Fruit fly (Drosophila melanogaster) Kc167 (cell line): Measurements from ENCODE around the gene CG5445.

Experiments used
- Myc ChIP-seq: fragments of >200 bp; optimal IDR thresholded peaks from 2 replicates; lab custom pipeline; 2017; ENCODE audit warnings: missing external identifiers
- Sin3A ChIP-seq: fragments of >200 bp; optimal IDR thresholded peaks from 2 replicates; lab custom pipeline; 2018; ENCODE audit warnings: missing external identifiers
- h ChIP-seq: fragments of >200 bp; optimal IDR thresholded peaks from 3 replicates; lab custom pipeline; 2018; ENCODE audit warnings: missing external identifiers
- insv ChIP-seq: fragments of >200 bp; optimal IDR thresholded peaks from 3 replicates; lab custom pipeline; 2018; ENCODE audit warnings: missing external identifiers
- psq ChIP-seq: fragments of >200 bp; optimal IDR thresholded peaks from 2 replicates; lab custom pipeline; 2017; ENCODE audit warnings: missing external identifiers
- ttk ChIP-seq: sonication (Bioruptor generic); optimal IDR thresholded peaks from 2 replicates; lab custom pipeline; 2017; ENCODE audit warnings: missing external identifiers

Gene CG5445

DNA sequence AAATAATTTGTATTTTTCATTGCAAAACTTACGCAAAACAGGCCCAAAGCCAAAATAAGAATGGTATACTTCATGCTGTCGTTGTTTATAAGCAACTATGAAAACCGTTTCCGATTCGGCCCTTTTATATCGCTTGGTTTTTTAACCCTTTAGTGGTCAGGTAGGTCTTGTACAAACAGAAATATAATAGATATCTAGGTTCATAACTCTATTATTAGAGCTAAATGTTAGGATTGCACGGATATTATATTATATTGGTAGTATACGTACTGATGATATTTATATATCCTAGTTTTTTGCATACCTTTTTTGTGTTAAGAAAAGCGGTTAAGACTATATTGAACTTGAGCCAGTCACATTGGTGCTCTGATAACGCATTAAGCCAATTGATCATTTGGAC is 2.1 kb downstream of the CG5445 start, which contains the start of gene CG8661:
TSS of gene CG8661 (minus strand) at position 101 of the 400 bp plus-strand sequence.
- TF ChIP-seq psq: no peak

DNA sequence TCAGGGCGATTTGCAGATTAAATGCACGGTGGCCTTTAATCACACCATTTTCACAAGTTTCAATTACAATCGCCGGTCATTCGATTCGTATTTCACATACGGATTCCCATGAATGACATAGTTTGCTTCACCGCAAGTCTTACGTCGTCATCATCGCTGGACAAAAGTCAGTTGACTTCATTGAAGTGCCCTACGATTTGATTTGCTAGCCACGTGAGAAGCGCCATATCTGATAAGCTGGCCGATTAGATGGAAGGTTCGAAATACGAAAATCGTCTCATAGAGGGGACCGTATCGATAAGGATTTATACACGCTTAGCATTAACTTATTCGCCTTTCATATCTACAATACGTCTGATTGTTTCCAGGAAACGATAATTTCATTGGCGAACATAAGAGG is 2.8 kb downstream of the CG5445 start:
- TF ChIP-seq psq (no peak), ttk (lab: Kevin White, UChicago) (no peak), Myc (no peak), h (lab: Kevin White, UChicago) (no peak), insv (lab: Kevin White, UChicago) (no peak), Sin3A (no peak)

DNA sequence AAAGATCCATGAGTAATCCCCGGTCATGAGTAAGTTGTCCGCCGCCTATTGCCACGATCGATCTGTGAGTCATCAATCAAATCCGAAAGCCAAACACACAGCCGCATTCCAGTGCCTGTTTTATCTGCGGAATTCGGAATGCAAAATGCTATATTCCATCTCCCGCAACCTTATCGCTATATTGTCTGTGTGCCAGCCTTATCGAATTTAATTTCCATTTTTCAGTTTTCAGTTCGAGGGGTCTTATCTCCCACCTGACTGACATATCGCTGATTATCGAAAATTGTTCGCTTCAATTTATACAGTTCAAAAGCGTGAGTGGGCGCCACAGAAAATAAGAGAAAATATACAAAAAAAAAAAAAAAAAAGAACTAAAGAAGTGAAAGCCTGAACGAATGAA is 6.9 kb downstream of the CG5445 start:
- no peak for TF ChIP-seq psq
- TF ChIP-seq ttk (lab: Kevin White, UChicago): no peak
- TF ChIP-seq insv (lab: Kevin White, UChicago): no peak
- TF ChIP-seq Sin3A: no peak
- TF ChIP-seq Myc: no peak
- TF ChIP-seq h (lab: Kevin White, UChicago): no peak

DNA sequence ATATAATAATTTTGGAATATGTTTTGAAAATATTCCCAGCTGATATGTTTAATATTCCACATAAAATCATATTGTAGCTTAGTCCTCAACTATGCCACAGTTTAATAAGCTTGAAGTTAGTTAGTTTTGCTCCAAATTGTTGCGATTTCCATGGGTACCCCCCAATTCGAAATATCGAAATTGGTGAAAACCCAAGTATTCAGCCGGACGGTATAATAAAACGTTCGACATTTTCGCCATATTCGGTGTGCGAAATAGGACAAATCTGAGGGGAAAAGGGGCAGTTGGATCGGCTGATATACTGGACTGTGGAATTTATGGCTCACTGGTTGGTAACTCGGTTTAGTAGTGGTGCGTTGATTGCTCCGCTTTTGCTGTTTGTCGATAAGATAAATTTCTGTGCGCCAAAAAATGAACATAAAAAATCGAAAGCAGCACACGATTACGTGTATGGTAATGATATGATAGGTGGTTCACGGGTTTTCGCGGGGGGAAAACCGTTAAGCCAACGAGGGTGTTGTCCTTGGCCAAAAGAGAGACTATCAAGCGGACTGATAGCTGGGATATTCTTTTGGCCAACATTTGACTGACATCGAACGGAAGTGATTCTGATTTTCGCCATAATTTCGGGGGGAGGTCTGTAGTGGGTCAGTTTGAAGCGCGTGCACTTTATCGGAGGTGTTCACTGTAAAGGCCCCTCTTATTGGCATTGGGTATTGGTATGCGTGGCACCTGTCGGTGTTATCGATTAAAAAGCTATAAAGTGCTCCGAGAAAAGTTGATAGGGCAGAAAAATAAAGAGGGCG is 8.1 kb downstream of the CG5445 start:
- TF ChIP-seq insv (lab: Kevin White, UChicago) (no peak), psq (no peak), Sin3A (no peak), Myc (no peak), h (lab: Kevin White, UChicago) (no peak), ttk (lab: Kevin White, UChicago) (no peak)

DNA sequence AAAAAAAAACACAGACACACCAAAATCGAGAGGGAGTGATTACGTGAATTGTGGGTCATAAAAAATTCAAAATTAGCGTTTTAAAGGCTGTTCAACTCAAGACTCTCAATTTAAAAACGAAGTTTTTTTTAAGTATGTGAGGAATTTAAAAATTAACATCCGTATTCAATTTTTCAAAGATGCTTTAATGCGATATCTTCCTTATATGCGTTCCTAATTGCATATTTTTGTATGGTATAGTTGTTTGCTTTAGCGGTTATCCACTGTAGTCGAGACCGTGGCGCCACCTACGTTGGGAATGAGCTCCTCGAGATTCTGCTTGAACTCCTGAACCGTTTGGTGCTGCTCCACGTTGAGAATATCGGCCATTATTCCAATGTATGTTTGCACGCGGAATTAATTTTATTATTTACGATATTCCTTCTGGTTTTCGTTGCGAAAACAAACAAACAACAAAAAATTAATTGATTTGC is 8.7 kb downstream of the CG5445 start:
- TF ChIP-seq ttk (lab: Kevin White, UChicago): no peak
- TF ChIP-seq Sin3A: no peak
- no peak for TF ChIP-seq insv (lab: Kevin White, UChicago)
- TF ChIP-seq psq: no peak
- TF ChIP-seq Myc: no peak
- no peak for TF ChIP-seq h (lab: Kevin White, UChicago)

DNA sequence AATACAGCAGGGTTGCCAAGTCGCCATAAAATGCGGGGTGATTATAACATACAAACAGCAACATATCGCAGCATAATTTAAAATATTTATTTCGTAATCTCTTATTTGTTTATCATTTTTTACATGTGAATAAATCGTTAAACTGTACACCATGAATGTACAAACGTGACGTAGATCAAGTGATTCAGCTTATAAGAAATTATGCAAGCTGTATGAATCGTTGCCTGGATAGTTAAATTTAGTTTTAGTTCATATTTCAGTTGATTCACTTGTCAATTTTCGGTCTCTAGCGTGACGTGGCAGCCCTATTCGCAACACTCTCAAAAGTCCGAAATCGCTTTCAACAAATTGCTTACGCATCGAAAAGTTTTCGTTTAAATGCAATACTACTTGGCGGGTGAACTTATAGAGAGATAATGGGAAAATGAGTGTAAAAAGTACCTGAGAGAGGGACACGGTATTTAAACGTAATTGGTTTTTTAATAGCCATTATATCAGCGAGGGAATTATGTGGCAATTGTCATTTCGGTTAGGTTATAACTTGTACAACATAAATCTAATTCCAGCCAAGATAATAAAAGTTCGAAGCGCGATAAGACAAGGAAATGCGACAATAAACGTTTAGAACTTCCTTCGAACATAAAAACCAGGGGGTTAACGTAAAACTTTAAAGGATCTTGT is 9.9 kb downstream of the CG5445 start:
- TF ChIP-seq Myc: no peak
- no peak for TF ChIP-seq insv (lab: Kevin White, UChicago)
- no peak for TF ChIP-seq psq
- TF ChIP-seq Sin3A: no peak
- TF ChIP-seq h (lab: Kevin White, UChicago): no peak
- no peak for TF ChIP-seq ttk (lab: Kevin White, UChicago)

DNA sequence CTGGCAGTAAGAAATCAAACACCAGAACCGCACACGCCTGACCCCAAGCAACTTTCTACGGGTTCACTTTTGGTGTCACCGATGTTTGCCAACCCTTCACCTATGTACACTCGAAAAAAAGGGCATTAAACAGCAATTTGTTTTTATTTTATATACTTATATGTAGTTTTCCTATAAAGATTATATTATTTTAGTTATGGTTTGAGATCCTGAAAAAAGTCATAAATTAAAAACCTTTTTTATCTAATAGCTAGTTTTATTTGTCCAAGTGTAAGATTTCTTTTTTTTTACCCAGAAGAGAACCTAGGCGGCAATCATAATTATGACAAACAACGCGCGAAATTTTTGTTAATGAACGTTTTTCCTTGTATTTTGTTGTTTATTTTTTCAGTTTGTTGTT is 11.1 kb downstream of the CG5445 start:
- no peak for TF ChIP-seq insv (lab: Kevin White, UChicago)
- TF ChIP-seq ttk (lab: Kevin White, UChicago): no peak
- TF ChIP-seq Sin3A: no peak
- no peak for TF ChIP-seq h (lab: Kevin White, UChicago)

DNA sequence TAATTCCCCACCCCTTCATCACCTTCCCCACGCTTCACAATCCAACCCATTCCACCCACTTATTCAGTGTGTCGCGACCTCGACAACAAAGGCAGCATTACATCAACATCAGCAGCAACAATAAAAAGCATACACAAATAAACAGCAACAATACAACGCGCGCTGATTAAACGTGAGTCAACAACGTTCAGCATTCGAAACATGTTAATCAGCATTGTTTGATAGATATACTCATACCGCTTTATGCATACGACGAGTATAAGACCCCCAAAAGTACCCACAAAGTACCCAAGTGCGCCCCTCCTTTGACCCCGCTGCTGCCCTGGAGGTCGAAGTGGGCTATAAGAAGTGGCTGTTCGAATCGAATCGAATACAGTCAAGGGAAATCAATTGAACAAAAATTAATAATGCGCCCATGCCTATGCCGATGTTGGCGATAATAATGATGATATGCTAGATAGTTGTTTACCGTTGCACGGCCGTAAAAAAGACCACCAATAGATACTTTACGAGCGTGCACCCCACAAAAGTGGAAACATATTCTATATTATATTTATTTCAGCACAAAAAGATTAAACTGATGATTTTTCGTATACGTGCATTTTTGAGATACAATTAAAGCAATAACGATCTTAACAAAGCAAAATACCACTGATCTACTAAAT is 12.0 kb downstream of the CG5445 start:
- TF ChIP-seq Sin3A (no peak), insv (lab: Kevin White, UChicago) (no peak), ttk (lab: Kevin White, UChicago) (no peak), psq (no peak), Myc (no peak), h (lab: Kevin White, UChicago) (no peak)

DNA sequence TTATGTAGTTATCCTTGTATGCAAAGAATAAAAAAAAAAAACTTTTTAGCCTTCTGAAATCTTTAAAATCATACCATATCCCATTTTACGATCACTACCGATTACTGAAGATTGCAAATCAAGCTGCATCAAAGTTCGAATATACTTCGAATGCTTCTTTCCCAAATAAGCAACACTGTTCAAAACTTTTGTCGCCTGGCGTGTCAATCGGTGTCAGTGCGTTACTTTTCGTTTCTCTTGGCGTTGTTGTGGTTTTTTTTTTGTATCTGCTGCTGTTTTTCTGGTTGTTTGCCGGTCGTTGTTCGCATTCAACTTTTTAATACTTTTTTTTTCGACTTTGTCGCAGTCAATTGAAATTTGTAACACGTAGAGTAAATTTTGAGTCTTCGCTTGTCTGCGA is 12.7 kb downstream of the CG5445 start:
- no peak for TF ChIP-seq insv (lab: Kevin White, UChicago)
- no peak for TF ChIP-seq Myc
- TF ChIP-seq Sin3A: no peak
- TF ChIP-seq h (lab: Kevin White, UChicago): no peak
- TF ChIP-seq psq: no peak
- TF ChIP-seq ttk (lab: Kevin White, UChicago): no peak

DNA sequence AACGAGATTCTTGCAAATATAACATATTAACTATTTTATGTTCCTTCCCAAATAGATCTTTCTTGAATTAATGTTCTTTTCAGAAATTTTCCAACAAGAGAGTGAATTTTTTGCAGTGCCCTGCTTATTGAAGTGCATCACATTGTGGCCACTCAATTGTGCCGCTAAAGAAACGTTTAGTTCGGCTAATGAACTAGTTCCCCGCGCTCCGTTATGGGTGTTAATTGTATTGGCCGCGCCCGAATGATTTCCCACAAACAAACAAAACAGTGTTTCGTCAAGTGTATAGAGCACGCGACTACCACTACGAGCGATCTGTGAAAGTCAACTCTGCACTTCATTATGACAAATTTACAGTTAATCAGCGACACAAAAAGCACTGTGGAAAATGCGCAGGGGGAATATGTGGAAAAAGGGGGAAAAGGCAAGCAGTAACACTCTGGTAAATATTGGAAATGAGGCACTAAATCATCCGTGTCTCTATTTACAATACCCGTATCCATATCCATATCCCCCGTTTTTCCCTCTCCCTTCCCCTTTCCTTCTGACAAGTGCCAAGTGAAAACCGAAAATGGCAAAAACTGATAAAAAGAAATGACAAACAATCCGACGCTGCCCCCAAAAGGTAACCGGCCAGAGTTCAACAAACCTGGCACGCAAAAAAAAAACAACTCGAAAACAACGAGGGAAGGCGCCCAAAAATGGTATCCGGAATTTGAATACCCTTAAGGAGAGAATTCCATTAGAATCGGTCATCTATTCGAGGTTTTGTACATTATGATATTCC is 14.2 kb downstream of the CG5445 start:
- TF ChIP-seq insv (lab: Kevin White, UChicago) (no peak), Myc (no peak), Sin3A (no peak), h (lab: Kevin White, UChicago) (no peak), ttk (lab: Kevin White, UChicago) (no peak), psq (no peak)

DNA sequence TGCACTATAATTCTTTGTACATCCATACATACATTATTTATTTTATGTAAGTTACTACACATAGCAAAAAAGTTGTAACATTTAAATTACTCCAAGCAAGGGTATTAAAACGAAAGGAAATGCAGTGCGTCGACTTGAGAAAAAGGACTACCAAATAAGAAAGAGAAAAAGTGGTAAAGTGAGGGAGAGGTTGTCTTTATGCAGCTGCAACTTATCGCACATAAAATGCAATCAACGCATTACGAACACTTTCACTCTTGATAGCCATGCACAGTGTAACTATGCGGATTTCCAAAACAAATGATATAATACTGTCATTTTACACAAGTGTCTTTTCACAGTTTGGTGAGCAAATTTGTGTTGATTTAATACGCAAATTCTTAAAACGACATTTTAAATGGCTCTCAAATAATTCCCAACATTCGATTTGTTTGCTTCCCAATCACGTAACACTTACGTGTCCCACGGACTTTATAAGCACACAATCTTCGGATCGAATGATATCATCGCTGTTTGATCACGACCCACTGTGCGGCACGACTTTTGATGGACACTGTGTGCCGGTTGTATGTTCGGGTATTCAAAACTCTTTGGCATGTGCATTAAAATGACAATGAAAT is 14.9 kb downstream of the CG5445 start:
- TF ChIP-seq Myc (no peak), Sin3A (no peak), psq (no peak), ttk (lab: Kevin White, UChicago) (no peak), h (lab: Kevin White, UChicago) (no peak), insv (lab: Kevin White, UChicago) (no peak)
